Worm (Caenorhabditis elegans) whole organism, L4 larva: Measurements from ENCODE around the gene lnkn-1.

Experiments
- F49E8.2 ChIP-seq: sonication (generic microtip); optimal IDR thresholded peaks from 2 replicates; lab custom pipeline; 2016; ENCODE audit warnings: missing compliant biosample characterization, mild to moderate bottlenecking, missing genetic modification characterization, borderline replicate concordance
- ceh-82 ChIP-seq: sonication (generic microtip); optimal IDR thresholded peaks from 2 replicates; lab custom pipeline; 2017; ENCODE audit warnings: missing biosample characterization, missing genetic modification characterization
- lim-7 ChIP-seq: fragments of 200-800 bp; sonication (Bioruptor generic); IDR thresholded peaks from 2 replicates; pipeline ENCODE4 v1.3.6; 2022; ENCODE audit warnings: missing genetic modification characterization, missing compliant biosample characterization
- nhr-237 ChIP-seq: sonication (generic microtip); optimal IDR thresholded peaks from 2 replicates; lab custom pipeline; 2017; ENCODE audit warnings: missing biosample characterization, missing genetic modification characterization
- rbr-2 ChIP-seq: sonication (generic microtip); optimal IDR thresholded peaks from 2 replicates; lab custom pipeline; 2016; ENCODE audit warnings: missing genotype, missing genetic modification characterization, missing compliant biosample characterization
- spr-3 ChIP-seq: fragments of 200-800 bp; sonication (Bioruptor generic); optimal IDR thresholded peaks from 2 replicates; lab custom pipeline; 2018; ENCODE audit warnings: mild to moderate bottlenecking, missing genetic modification characterization, missing compliant biosample characterization
- zip-11 ChIP-seq: fragments of 200-800 bp; sonication (Bioruptor generic); IDR thresholded peaks from 2 replicates; pipeline ENCODE4 v1.3.6; 2022; ENCODE audit warnings: missing genetic modification characterization, missing compliant biosample characterization

DNA sequence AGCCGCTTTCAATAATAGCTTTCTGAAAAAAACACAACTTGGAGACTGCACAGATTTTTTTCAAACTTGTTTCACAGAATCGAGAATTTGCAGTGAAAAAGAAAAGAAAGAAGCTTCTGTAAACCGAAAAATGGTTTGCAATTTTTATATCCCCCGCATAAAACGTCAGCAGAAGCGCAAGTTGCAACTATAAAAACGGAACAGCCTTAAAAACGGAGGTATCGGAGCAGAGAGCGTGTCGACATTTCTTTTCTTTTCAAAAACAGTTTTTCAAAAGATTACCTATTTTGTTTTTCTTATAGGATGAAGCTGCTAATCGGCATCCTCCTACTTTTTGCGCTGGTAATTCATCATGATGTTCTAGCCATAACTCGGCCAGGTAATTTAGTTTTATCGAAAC is 38.1 kb upstream of the lnkn-1 start, which contains the start of gene plg-1:
- no peak for TF ChIP-seq F49E8.2 (tag; lab: Kevin White, UChicago)
- no peak for TF ChIP-seq rbr-2
- TF ChIP-seq ceh-82 (tag; lab: Kevin White, UChicago) = no peak
- no peak for TF ChIP-seq zip-11 (GFP tag; lab: Robert Waterston, UW)
- TF ChIP-seq nhr-237 = no peak
- TF ChIP-seq spr-3 = no peak
- no peak for TF ChIP-seq lim-7 (GFP tag; lab: Robert Waterston, UW)
